Fruit fly (Drosophila melanogaster) Kc167 (cell line): ENCODE data around the gene Cpr65Ec.

Experiments used
- Myc ChIP-seq: fragments of >200 bp; optimal IDR thresholded peaks from 2 replicates; lab custom pipeline; 2017; ENCODE audit warnings: missing external identifiers
- h ChIP-seq: fragments of >200 bp; optimal IDR thresholded peaks from 3 replicates; lab custom pipeline; 2018; ENCODE audit warnings: missing external identifiers
- insv ChIP-seq: fragments of >200 bp; optimal IDR thresholded peaks from 3 replicates; lab custom pipeline; 2018; ENCODE audit warnings: missing external identifiers
- psq ChIP-seq: fragments of >200 bp; optimal IDR thresholded peaks from 2 replicates; lab custom pipeline; 2017; ENCODE audit warnings: missing external identifiers
- ttk ChIP-seq: sonication (Bioruptor generic); optimal IDR thresholded peaks from 2 replicates; lab custom pipeline; 2017; ENCODE audit warnings: missing external identifiers

DNA sequence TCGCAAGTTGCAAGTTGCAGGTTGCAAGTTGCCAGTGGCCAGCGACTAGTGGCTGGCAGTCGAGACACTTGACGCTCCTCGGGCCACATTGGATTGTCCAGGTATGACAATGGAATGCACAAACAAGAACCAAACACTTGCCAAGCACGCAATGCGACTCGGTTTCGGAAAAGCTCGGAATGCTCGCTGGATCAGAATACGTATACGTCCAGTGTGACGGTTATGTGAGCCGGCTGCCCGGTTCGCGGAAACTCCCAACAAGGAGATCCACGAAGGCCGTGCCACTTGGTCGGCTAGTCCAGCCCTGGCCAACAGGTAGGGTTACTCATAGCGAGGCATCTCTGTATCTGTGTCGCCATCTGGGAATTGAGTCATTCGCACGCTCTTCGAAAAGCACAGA, 43.7 kb downstream of the Cpr65Ec start:
- TF ChIP-seq ttk (lab: Kevin White, UChicago), result no peak
- TF ChIP-seq psq (lab: Kevin White, UChicago), result no peak
- TF ChIP-seq Myc (lab: Kevin White, UChicago), result no peak
- no peak for TF ChIP-seq insv
- TF ChIP-seq h (lab: Kevin White, UChicago), result no peak
